Fruit fly (Drosophila melanogaster) S2 (cell line): ENCODE data around the gene eEF1alpha2.

Experiments used
- CG8478 ChIP-seq: fragments of >200 bp; optimal IDR thresholded peaks from 2 replicates; lab custom pipeline; 2018
- CTCF ChIP-seq, 2 experiments: fragments of >200 bp; optimal IDR thresholded peaks; 2 replicates each; lab custom pipeline; 2018

Gene eEF1alpha2

dm6 chr3R:31738060-31738619, at the start of gene eEF1alpha2:
Gene eEF1alpha2, plus strand, starts transcription at chr3R:31738468.
- TF ChIP-seq CG8478 (lab: Kevin White, UChicago) (no peak), CTCF (optimal IDR thresholded peaks at IDR 0.05; lab: Kevin White, UChicago) (no peak)

- TF ChIP-seq CG8478 (lab: Kevin White, UChicago) (no peak), CTCF (optimal IDR thresholded peaks at IDR 0.05; lab: Kevin White, UChicago) (no peak)
Observed at dm6 chr3R:31688671-31689642, 49.3 kb upstream of the eEF1alpha2 start.

- TF ChIP-seq CTCF (optimal IDR thresholded peaks at IDR 0.05; lab: Kevin White, UChicago) = no peak
- no peak for TF ChIP-seq CG8478 (lab: Kevin White, UChicago)
Observed at dm6 chr3R:31689727-31690126, 48.5 kb upstream of the eEF1alpha2 start.

dm6 chr3R:31690439-31690838, 47.8 kb upstream of the eEF1alpha2 start:
- TF ChIP-seq CG8478 (lab: Kevin White, UChicago) (no peak), CTCF (optimal IDR thresholded peaks at IDR 0.05; lab: Kevin White, UChicago) (no peak)

dm6 chr3R:31696664-31697063, 41.6 kb upstream of the eEF1alpha2 start:
- TF ChIP-seq CG8478 (lab: Kevin White, UChicago) (no peak), CTCF (optimal IDR thresholded peaks at IDR 0.05; lab: Kevin White, UChicago) (no peak)

- no peak for TF ChIP-seq CTCF (optimal IDR thresholded peaks at IDR 0.05; lab: Kevin White, UChicago)
- no peak for TF ChIP-seq CG8478 (lab: Kevin White, UChicago)
Observed at dm6 chr3R:31697606-31698005, 40.7 kb upstream of the eEF1alpha2 start.

- TF ChIP-seq CTCF (optimal IDR thresholded peaks at IDR 0.05; lab: Kevin White, UChicago) (no peak), CG8478 (lab: Kevin White, UChicago) (no peak)
Observed at dm6 chr3R:31698143-31698776, 40.0 kb upstream of the eEF1alpha2 start.

dm6 chr3R:31700212-31700611, 38.1 kb upstream of the eEF1alpha2 start:
- TF ChIP-seq CTCF (optimal IDR thresholded peaks at IDR 0.05; lab: Kevin White, UChicago) = no peak
- TF ChIP-seq CG8478 (lab: Kevin White, UChicago) = no peak

- TF ChIP-seq CG8478 (lab: Kevin White, UChicago) (no peak), CTCF (optimal IDR thresholded peaks at IDR 0.05; lab: Kevin White, UChicago) (no peak)
Observed at dm6 chr3R:31701934-31702333, 36.3 kb upstream of the eEF1alpha2 start.

- no peak for TF ChIP-seq CTCF (optimal IDR thresholded peaks at IDR 0.05; lab: Kevin White, UChicago)
- TF ChIP-seq CG8478 (lab: Kevin White, UChicago) = no peak
Observed at dm6 chr3R:31703370-31703769, 34.9 kb upstream of the eEF1alpha2 start.

dm6 chr3R:31704524-31705215, 33.6 kb upstream of the eEF1alpha2 start:
- no peak for TF ChIP-seq CTCF (optimal IDR thresholded peaks at IDR 0.05; lab: Kevin White, UChicago)
- TF ChIP-seq CG8478 (lab: Kevin White, UChicago) = no peak

- TF ChIP-seq CTCF (optimal IDR thresholded peaks at IDR 0.05; lab: Kevin White, UChicago) (no peak), CG8478 (lab: Kevin White, UChicago) (no peak)
Observed at dm6 chr3R:31706142-31706894, 31.9 kb upstream of the eEF1alpha2 start.

- TF ChIP-seq CTCF (optimal IDR thresholded peaks at IDR 0.05; lab: Kevin White, UChicago) (no peak), CG8478 (lab: Kevin White, UChicago) (no peak)
Observed at dm6 chr3R:31706895-31707238, 31.4 kb upstream of the eEF1alpha2 start.

- TF ChIP-seq CG8478 (lab: Kevin White, UChicago) = no peak
- TF ChIP-seq CTCF (optimal IDR thresholded peaks at IDR 0.05; lab: Kevin White, UChicago) = no peak
Observed at dm6 chr3R:31708240-31708639, 30.0 kb upstream of the eEF1alpha2 start, which contains the start of gene CG42693. Gene CG42693, minus strand, starts transcription at chr3R:31708340.
